Worm (Caenorhabditis elegans) whole organism, L4 larva: Measurements from ENCODE around the gene K10C2.2.

Experiments
- T20F7.1 ChIP-seq: fragments of 200-800 bp; sonication (Bioruptor generic); optimal IDR thresholded peaks from 2 replicates; lab custom pipeline; 2018; ENCODE audit warnings: mild to moderate bottlenecking, missing genetic modification characterization, missing compliant biosample characterization
- T26A8.4 ChIP-seq: fragments of 200-800 bp; sonication (Bioruptor generic); IDR thresholded peaks from 2 replicates; pipeline ENCODE4 v1.3.6; 2022; ENCODE audit warnings: missing genetic modification characterization, missing compliant biosample characterization
- aly-2 ChIP-seq: sonication (generic microtip); optimal IDR thresholded peaks from 2 replicates; lab custom pipeline; 2018; ENCODE audit warnings: missing biosample characterization, missing genetic modification characterization
- ceh-28 ChIP-seq: fragments of 150-350 bp; optimal IDR thresholded peaks from 2 replicates; lab custom pipeline; 2014; ENCODE audit warnings: missing biosample characterization, missing genetic modification reagents, missing genetic modification characterization
- ceh-44 ChIP-seq: fragments of 200-800 bp; sonication (Bioruptor generic); IDR thresholded peaks from 2 replicates; pipeline ENCODE4 v1.3.6; 2022; ENCODE audit warnings: missing genetic modification reagents, missing genetic modification characterization, missing compliant biosample characterization
- daf-16 ChIP-seq, 3 experiments: sonication (generic microtip); optimal IDR thresholded peaks; 2 replicates each; lab custom pipeline; 2016 to 2017; ENCODE audit warnings: missing genetic modification characterization in 3 of 3, missing genetic modification reagents in 3 of 3, mild to moderate bottlenecking in 2 of 3, missing compliant biosample characterization in 2 of 3, missing biosample characterization in 1 of 3, moderate library complexity in 1 of 3
- dmd-6 ChIP-seq: fragments of 200-800 bp; sonication (Bioruptor generic); IDR thresholded peaks from 2 replicates; pipeline ENCODE4 v1.3.6; 2022; ENCODE audit warnings: missing genetic modification reagents, missing genetic modification characterization, missing compliant biosample characterization
- dpl-1 ChIP-seq: fragments of 150-350 bp; optimal IDR thresholded peaks from 2 replicates; lab custom pipeline; 2014; ENCODE audit warnings: missing biosample characterization, missing genetic modification reagents, missing genetic modification characterization
- dve-1 ChIP-seq: sonication (generic microtip); optimal IDR thresholded peaks from 2 replicates; lab custom pipeline; 2017; ENCODE audit warnings: antibody characterized with exemption, mild to moderate bottlenecking, missing genetic modification characterization, missing compliant biosample characterization; ENCODE audit not compliant: insufficient read depth
- egl-27 ChIP-seq: sonication (generic microtip); optimal IDR thresholded peaks from 3 replicates; lab custom pipeline; 2017; ENCODE audit warnings: missing biosample characterization, missing genetic modification reagents, missing genetic modification characterization
- egl-43 ChIP-seq: fragments of 200-800 bp; sonication (Bioruptor generic); IDR thresholded peaks from 2 replicates; pipeline ENCODE4 v1.3.6; 2022; ENCODE audit warnings: missing genetic modification reagents, missing genetic modification characterization, missing compliant biosample characterization
- hif-1 ChIP-seq, 2 experiments: sonication (generic microtip); optimal IDR thresholded peaks; 2 replicates each; lab custom pipeline; 2016 to 2017; ENCODE audit warnings: missing compliant biosample characterization in 2 of 2, missing genetic modification characterization in 2 of 2, missing genetic modification reagents in 2 of 2, missing genotype in 2 of 2, mild to moderate bottlenecking in 1 of 2
- hlh-11 ChIP-seq: fragments of 200-800 bp; sonication (Bioruptor generic); optimal IDR thresholded peaks from 2 replicates; lab custom pipeline; 2018; ENCODE audit warnings: mild to moderate bottlenecking, missing genetic modification characterization, missing compliant biosample characterization
- hlh-30 ChIP-seq: sonication (generic microtip); optimal IDR thresholded peaks from 2 replicates; lab custom pipeline; 2017; ENCODE audit warnings: antibody characterized with exemption, mild to moderate bottlenecking, missing genetic modification characterization, missing compliant biosample characterization; ENCODE audit not compliant: insufficient read depth
- hmg-1.1 ChIP-seq: fragments of 200-800 bp; sonication (Bioruptor generic); IDR thresholded peaks from 2 replicates; pipeline ENCODE4 v1.3.6; 2022; ENCODE audit warnings: missing genetic modification reagents, missing genetic modification characterization, missing compliant biosample characterization
- jun-1 ChIP-seq: fragments of 150-350 bp; optimal IDR thresholded peaks from 2 replicates; lab custom pipeline; 2014; ENCODE audit warnings: missing biosample characterization, missing genetic modification reagents, missing genetic modification characterization
- lin-29 ChIP-seq: fragments of 200-800 bp; sonication (Bioruptor generic); IDR thresholded peaks from 2 replicates; pipeline ENCODE4 v1.3.6; 2022; ENCODE audit warnings: missing genetic modification reagents, missing genetic modification characterization, missing compliant biosample characterization
- mep-1 ChIP-seq: fragments of 150-350 bp; sonication (generic microtip); optimal IDR thresholded peaks from 3 replicates; lab custom pipeline; 2014; ENCODE audit warnings: missing biosample characterization, missing genetic modification characterization
- nhr-10 ChIP-seq: fragments of 150-350 bp; optimal IDR thresholded peaks from 2 replicates; lab custom pipeline; 2014; ENCODE audit warnings: missing biosample characterization, missing genetic modification characterization
- nhr-111 ChIP-seq: fragments of 200-800 bp; sonication (Bioruptor generic); optimal IDR thresholded peaks from 2 replicates; lab custom pipeline; 2018; ENCODE audit warnings: mild to moderate bottlenecking, missing genetic modification characterization, missing compliant biosample characterization
- nhr-28 ChIP-seq: fragments of 150-350 bp; optimal IDR thresholded peaks from 2 replicates; lab custom pipeline; 2014; ENCODE audit warnings: missing biosample characterization, missing genetic modification characterization
- nhr-41 ChIP-seq: fragments of 200-800 bp; sonication (Bioruptor generic); IDR thresholded peaks from 2 replicates; pipeline ENCODE4 v1.3.6; 2022; ENCODE audit warnings: missing genetic modification reagents, missing genetic modification characterization, missing compliant biosample characterization
- nhr-48 ChIP-seq: sonication (generic microtip); optimal IDR thresholded peaks from 2 replicates; lab custom pipeline; 2016; ENCODE audit warnings: mild to moderate bottlenecking, missing genetic modification characterization, missing compliant biosample characterization
- php-3 ChIP-seq: fragments of 200-800 bp; sonication (Bioruptor generic); IDR thresholded peaks from 2 replicates; pipeline ENCODE4 v1.3.6; 2022; ENCODE audit warnings: missing genetic modification reagents, missing genetic modification characterization, missing compliant biosample characterization
- pqm-1 ChIP-seq: sonication (generic microtip); optimal IDR thresholded peaks from 2 replicates; lab custom pipeline; 2017; ENCODE audit warnings: missing biosample characterization, missing genetic modification characterization
- set-16 ChIP-seq: fragments of 200-800 bp; sonication (Bioruptor generic); IDR thresholded peaks from 2 replicates; pipeline ENCODE4 v1.3.6; 2022; ENCODE audit warnings: missing genetic modification reagents, missing genetic modification characterization, missing compliant biosample characterization
- skn-1 ChIP-seq: fragments of 150-350 bp; optimal IDR thresholded peaks from 2 replicates; lab custom pipeline; 2014; ENCODE audit warnings: missing biosample characterization, missing genetic modification characterization
- tag-97 ChIP-seq: fragments of 200-800 bp; sonication (Bioruptor generic); IDR thresholded peaks from 2 replicates; pipeline ENCODE4 v1.3.6; 2022; ENCODE audit warnings: missing genetic modification characterization, missing compliant biosample characterization
- unc-62 ChIP-seq, 3 experiments: fragments of 150-350 bp in 1 of 3; sonication (generic microtip); optimal IDR thresholded peaks in 2 of 3; peaks in 1 of 3; 1 replicate in 1 of 3; 2 replicates in 2 of 3; lab custom pipeline; 2014 to 2017; ENCODE audit warnings: missing biosample characterization in 3 of 3, missing genetic modification characterization in 3 of 3, missing genetic modification reagents in 3 of 3, missing genotype in 1 of 3
- zip-11 ChIP-seq: fragments of 200-800 bp; sonication (Bioruptor generic); IDR thresholded peaks from 2 replicates; pipeline ENCODE4 v1.3.6; 2022; ENCODE audit warnings: missing genetic modification characterization, missing compliant biosample characterization

K10C2.2 gene

ce11 chrX:6448866-6449400, 15.3 kb upstream of the K10C2.2 start, which contains the start of gene fah-1 (continued):
- TF ChIP-seq pqm-1 (tag; lab: Kevin White, UChicago) (no peak), aly-2 (tag; lab: Kevin White, UChicago) (no peak), hlh-11 (tag; lab: Kevin White, UChicago) (peak; percentile 74), nhr-111 (GFP tag; lab: Kevin White, UChicago) (no peak), nhr-41 (GFP tag; lab: Robert Waterston, UW) (no peak), skn-1 (tag; lab: Kevin White, UChicago) (no peak), unc-62 (GFP tag; optimal IDR thresholded peaks at IDR 0.05 in 1 of 2; lab: Kevin White, UChicago) (no peak), unc-62 (tag; optimal IDR thresholded peaks at IDR 0.05; lab: Kevin White, UChicago) (no peak), lin-29 (no peak)

- TF ChIP-seq ceh-44 (GFP tag; lab: Robert Waterston, UW) (no peak), T26A8.4 (no peak), daf-16 (GFP tag; optimal IDR thresholded peaks at IDR 0.05; lab: Kevin White, UChicago) (no peak), daf-16 (tag; optimal IDR thresholded peaks at IDR 0.05; lab: Kevin White, UChicago) (peak; percentile 17), egl-27 (tag; lab: Kevin White, UChicago) (no peak)
These were observed 13.0 kb upstream of the K10C2.2 start, which contains the start of gene asp-14 for ce11 chrX:6446564-6446963. Gene asp-14, minus strand, starts transcription at chrX:6446664.

DNA sequence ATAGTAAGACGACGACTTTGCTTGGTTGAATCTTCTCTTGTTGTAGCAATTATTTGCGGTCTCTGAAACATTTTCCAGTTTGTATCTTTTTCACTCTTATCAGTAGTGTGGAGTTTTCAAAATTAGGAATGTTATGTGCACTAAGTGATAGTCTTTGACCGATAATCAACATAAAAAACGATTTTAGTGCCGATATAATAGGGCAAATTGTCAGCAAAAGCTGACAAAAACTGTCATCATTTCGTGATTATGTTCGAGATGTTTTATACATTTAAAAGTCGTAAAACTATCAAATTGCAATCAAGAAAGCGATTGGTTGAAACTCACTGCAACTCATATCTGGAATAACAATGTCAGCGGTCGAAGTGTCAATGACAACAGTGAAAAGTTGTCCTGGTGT, 11.7 kb upstream of the K10C2.2 start:
- TF ChIP-seq php-3 (GFP tag; lab: Robert Waterston, UW) (peak; percentile 99), pqm-1 (tag; lab: Kevin White, UChicago) (peak; percentile 28), ceh-44 (GFP tag; lab: Robert Waterston, UW) (no peak), dmd-6 (GFP tag; lab: Robert Waterston, UW) (peak; percentile 51), daf-16 (GFP tag; optimal IDR thresholded peaks at IDR 0.05; lab: Kevin White, UChicago) (no peak), daf-16 (tag; optimal IDR thresholded peaks at IDR 0.05; lab: Kevin White, UChicago) (peak; percentile 91), T20F7.1 (GFP tag; lab: Kevin White, UChicago) (peak; percentile 5), hlh-11 (tag; lab: Kevin White, UChicago) (no peak), dve-1 (peak; percentile 89), nhr-28 (tag; lab: Kevin White, UChicago) (peak; percentile 22)
- TF ChIP-seq, all 104 proteins: peak for 7

DNA sequence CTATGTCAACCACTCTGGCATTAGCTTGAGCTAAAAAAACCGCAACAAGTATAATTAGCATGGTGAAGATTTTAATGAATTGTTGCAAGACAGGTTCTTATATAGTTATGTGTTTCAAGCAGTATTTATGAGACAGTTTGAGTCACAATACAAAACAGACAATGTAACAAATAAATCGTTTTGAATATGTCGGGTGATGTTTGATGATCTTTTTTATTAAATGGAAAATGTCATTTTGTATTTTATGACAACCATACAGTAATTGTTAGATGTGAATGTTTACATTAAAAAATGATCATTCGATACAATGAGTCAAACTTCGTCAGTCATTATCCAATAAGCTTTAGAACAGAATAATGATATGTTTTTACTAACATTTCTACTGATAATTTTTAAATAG, 9.8 kb upstream of the K10C2.2 start, which contains the start of gene K10C2.7:
Gene K10C2.7, minus strand, starts transcription at position 101 of the 400 bp plus-strand sequence.
- TF ChIP-seq dve-1 (peak; percentile 19), egl-43 (GFP tag; lab: Robert Waterston, UW) (no peak)

DNA sequence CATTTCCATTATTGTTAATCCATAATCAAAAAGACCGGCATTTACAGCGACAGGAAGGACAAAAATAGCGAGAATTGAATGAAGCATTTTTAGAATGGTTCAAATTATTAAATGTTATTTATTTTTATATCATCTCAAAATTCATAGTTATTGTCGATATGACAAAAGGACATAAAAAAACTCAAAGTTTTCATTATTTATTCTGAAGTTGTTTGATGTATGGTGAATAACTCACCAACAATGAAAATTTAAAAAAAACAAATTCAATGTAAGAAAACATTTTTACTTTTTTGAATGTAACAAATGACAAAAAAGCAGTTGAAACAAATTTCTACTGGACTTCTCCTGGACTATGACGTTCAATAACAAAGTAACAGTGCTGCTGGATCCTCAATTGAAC, 6.9 kb upstream of the K10C2.2 start, which contains the start of gene K10C2.14:
Gene K10C2.14, minus strand, starts transcription at position 101 of the 400 bp plus-strand sequence.
- no peak for TF ChIP-seq nhr-10 (tag; lab: Kevin White, UChicago)
- TF ChIP-seq hmg-1.1 (GFP tag; lab: Robert Waterston, UW), result no peak
- no peak for TF ChIP-seq hlh-30
- TF ChIP-seq jun-1 (tag; lab: Kevin White, UChicago), result no peak
- TF ChIP-seq mep-1, result no peak

- TF ChIP-seq ceh-28 (tag; lab: Kevin White, UChicago) (no peak), nhr-48 (tag; lab: Kevin White, UChicago) (no peak), nhr-111 (GFP tag; lab: Kevin White, UChicago) (no peak), zip-11 (GFP tag; lab: Robert Waterston, UW) (no peak), jun-1 (tag; lab: Kevin White, UChicago) (no peak), set-16 (GFP tag; lab: Robert Waterston, UW) (no peak), hlh-11 (tag; lab: Kevin White, UChicago) (no peak), hif-1 (tag; optimal IDR thresholded peaks at IDR 0.05; lab: Kevin White, UChicago) (no peak), dpl-1 (GFP tag; lab: Kevin White, UChicago) (no peak), tag-97 (no peak), egl-43 (GFP tag; lab: Robert Waterston, UW) (no peak)
These were observed 4.0 kb upstream of the K10C2.2 start, which contains the start of gene K10C2.8 for ce11 chrX:6437545-6437944. Gene K10C2.8, minus strand, starts transcription at chrX:6437645.
